Fruit fly (Drosophila melanogaster): Measurements from ENCODE around the gene CG1387.

CG1387 gene

dm6 chrX:8412197-8413160 lies 26.9 kb downstream of the CG1387 start (continued):
- no peak for TF ChIP-seq bigmax (GFP tag; optimal IDR thresholded peaks at IDR 0.05)
- no peak for TF ChIP-seq grau (tag; optimal IDR thresholded peaks at IDR 0.05)
- peak; percentile 75 for TF ChIP-seq sqz (GFP tag; optimal IDR thresholded peaks at IDR 0.05)
- TF ChIP-seq crp (GFP tag; optimal IDR thresholded peaks at IDR 0.05), result no peak
- no peak for TF ChIP-seq CG1603 (tag; optimal IDR thresholded peaks at IDR 0.05)
- TF ChIP-seq CG10321 (GFP tag; IDR thresholded peaks at IDR 0.05), result no peak
- TF ChIP-seq Spps (tag; optimal IDR thresholded peaks at IDR 0.05), result no peak
- TF ChIP-seq NK7.1 (GFP tag; optimal IDR thresholded peaks at IDR 0.05), result no peak
- peak; percentile 67 for TF ChIP-seq crol (GFP tag; IDR thresholded peaks at IDR 0.05)
- no peak for TF ChIP-seq Adf1 (GFP tag; IDR thresholded peaks at IDR 0.05)
- no peak for TF ChIP-seq otp (GFP tag; IDR thresholded peaks at IDR 0.05)
- TF ChIP-seq CG12769 (tag; optimal IDR thresholded peaks at IDR 0.05), result peak; percentile 23
- peak; percentile 27 to 54 for TF ChIP-seq Trl (optimal IDR thresholded peaks at IDR 0.05)
- TF ChIP-seq Trl (GFP tag; optimal IDR thresholded peaks at IDR 0.05), result no peak
- TF ChIP-seq da (GFP tag; optimal IDR thresholded peaks at IDR 0.05), result no peak
- no peak for TF ChIP-seq ap (GFP tag; IDR thresholded peaks at IDR 0.05)
- no peak for TF ChIP-seq CG7839 (tag; optimal IDR thresholded peaks at IDR 0.05)
- no peak for TF ChIP-seq bab2 (GFP tag; optimal IDR thresholded peaks at IDR 0.05)
- no peak for TF ChIP-seq lola (GFP tag; optimal IDR thresholded peaks at IDR 0.05)
- no peak for TF ChIP-seq CG12104 (GFP tag; optimal IDR thresholded peaks at IDR 0.05)
- TF ChIP-seq Myb (GFP tag; optimal IDR thresholded peaks at IDR 0.05), result no peak
- TF ChIP-seq cg (GFP tag; optimal IDR thresholded peaks at IDR 0.05), result peak; percentile 83
- no peak for TF ChIP-seq Doc3 (GFP tag; IDR thresholded peaks at IDR 0.05; ENCODE audit: partially characterized antibody)
- TF ChIP-seq Side (GFP tag; optimal IDR thresholded peaks at IDR 0.05), result no peak
- no peak for TF ChIP-seq sens-2 (GFP tag; IDR thresholded peaks at IDR 0.05)
- TF ChIP-seq Ets65A (GFP tag), result no peak
- TF ChIP-seq HLH54F (GFP tag; optimal IDR thresholded peaks at IDR 0.05), result no peak
- no peak for TF ChIP-seq zfh1 (GFP tag; IDR thresholded peaks at IDR 0.05)
- no peak for TF ChIP-seq CG5180 (GFP tag; optimal IDR thresholded peaks at IDR 0.05)
- TF ChIP-seq jigr1 (GFP tag; IDR thresholded peaks at IDR 0.05), result no peak
- no peak for TF ChIP-seq HHEX (GFP tag; optimal IDR thresholded peaks at IDR 0.05)
- no peak for TF ChIP-seq CG34224 (GFP tag; IDR thresholded peaks at IDR 0.05; ENCODE audit: partially characterized antibody)
- TF ChIP-seq gcm (GFP tag; optimal IDR thresholded peaks at IDR 0.05), result peak; percentile 70
- no peak for TF ChIP-seq ro (GFP tag; IDR thresholded peaks at IDR 0.05)
- TF ChIP-seq mirr (GFP tag; optimal IDR thresholded peaks at IDR 0.05), result peak; percentile 79
- no peak for TF ChIP-seq CG10431 (GFP tag; optimal IDR thresholded peaks at IDR 0.05)
- no peak for TF ChIP-seq wek (GFP tag; optimal IDR thresholded peaks at IDR 0.05)
- TF ChIP-seq Gsc (GFP tag; IDR thresholded peaks at IDR 0.05), result no peak
- TF ChIP-seq tup (GFP tag; optimal IDR thresholded peaks at IDR 0.05), result no peak
- TF ChIP-seq HLHmδ (GFP tag; optimal IDR thresholded peaks at IDR 0.05), result no peak
- no peak for TF ChIP-seq shn (GFP tag; optimal IDR thresholded peaks at IDR 0.05)
- no peak for TF ChIP-seq tx (GFP tag; optimal IDR thresholded peaks at IDR 0.05)
- TF ChIP-seq ems (GFP tag; optimal IDR thresholded peaks at IDR 0.05), result no peak
- TF ChIP-seq CG10147 (GFP tag; optimal IDR thresholded peaks at IDR 0.05), result no peak
- TF ChIP-seq CG12155 (GFP tag; optimal IDR thresholded peaks at IDR 0.05), result no peak
- TF ChIP-seq Meics (GFP tag; optimal IDR thresholded peaks at IDR 0.05), result no peak
- no peak for TF ChIP-seq CG6654 (GFP tag; optimal IDR thresholded peaks at IDR 0.05)
- TF ChIP-seq Nf-YC (tag; optimal IDR thresholded peaks at IDR 0.05), result peak; percentile 31
- no peak for TF ChIP-seq Atf3 (GFP tag; optimal IDR thresholded peaks at IDR 0.05)
